Fruit fly (Drosophila melanogaster) whole organism, embryonic: Measurements from ENCODE around the gene mRpL4.

Experiments used
- Atf6 ChIP-seq: fragments of 200-800 bp; sonication (Bioruptor generic); IDR thresholded peaks from 2 replicates; pipeline ENCODE4 v1.3.6; 2022; ENCODE audit warnings: missing biosample characterization, missing genetic modification characterization
- Bgb ChIP-seq: fragments of 200-800 bp; sonication (Bioruptor generic); IDR thresholded peaks from 2 replicates; pipeline ENCODE4 v1.3.6; 2022; ENCODE audit warnings: missing biosample characterization, missing genetic modification characterization; ENCODE audit not compliant: partially characterized antibody
- CG12071 ChIP-seq: fragments of 200-800 bp; sonication (Bioruptor generic); optimal IDR thresholded peaks from 3 replicates; lab custom pipeline; 2018; ENCODE audit warnings: missing biosample characterization, mild to moderate bottlenecking, missing genetic modification characterization
- CG12236 ChIP-seq: fragments of 200-800 bp; sonication (Bioruptor generic); optimal IDR thresholded peaks from 2 replicates; lab custom pipeline; 2016; ENCODE audit warnings: missing biosample characterization, missing genetic modification characterization
- CG12659 ChIP-seq: fragments of 200-800 bp; sonication (Bioruptor generic); optimal IDR thresholded peaks from 3 replicates; lab custom pipeline; 2017; ENCODE audit warnings: mild to moderate bottlenecking, missing biosample characterization, missing genetic modification reagents, missing genetic modification characterization
- CG13287 ChIP-seq: fragments of 200-800 bp; sonication (Bioruptor generic); IDR thresholded peaks from 2 replicates; pipeline ENCODE4 v1.3.6; 2022; ENCODE audit warnings: missing biosample characterization, missing genetic modification characterization; ENCODE audit not compliant: partially characterized antibody
- CG1603 ChIP-seq: fragments of 200-800 bp; sonication (Bioruptor generic); optimal IDR thresholded peaks from 2 replicates; lab custom pipeline; 2019; ENCODE audit warnings: missing biosample characterization, mild to moderate bottlenecking, missing genetic modification characterization, moderate library complexity
- CG17359 ChIP-seq: fragments of 200-800 bp; sonication (Bioruptor generic); optimal IDR thresholded peaks from 3 replicates; lab custom pipeline; 2018; ENCODE audit warnings: missing biosample characterization, mild to moderate bottlenecking, missing genetic modification characterization, moderate library complexity
- CG2199 ChIP-seq: fragments of 200-800 bp; sonication (Bioruptor generic); IDR thresholded peaks from 3 replicates; pipeline ENCODE4 v1.3.6; 2022; ENCODE audit warnings: missing biosample characterization, missing genetic modification characterization
- CG4424 ChIP-seq: fragments of 200-800 bp; sonication (Bioruptor generic); optimal IDR thresholded peaks from 3 replicates; lab custom pipeline; 2016; ENCODE audit warnings: missing biosample characterization, missing genetic modification characterization
- CG4707 ChIP-seq: fragments of 200-800 bp; sonication (Bioruptor generic); optimal IDR thresholded peaks from 2 replicates; lab custom pipeline; 2018; ENCODE audit warnings: missing biosample characterization, mild to moderate bottlenecking, missing genetic modification characterization, moderate library complexity
- CG5180 ChIP-seq: fragments of 200-800 bp; sonication (Bioruptor generic); optimal IDR thresholded peaks from 3 replicates; lab custom pipeline; 2017; ENCODE audit warnings: missing biosample characterization, missing genetic modification characterization, mild to moderate bottlenecking, moderate library complexity, missing genetic modification reagents
- CG6765 ChIP-seq: fragments of 200-800 bp; sonication (Bioruptor generic); optimal IDR thresholded peaks from 3 replicates; lab custom pipeline; 2017; ENCODE audit warnings: missing biosample characterization, mild to moderate bottlenecking, missing genetic modification characterization
- CG7556 ChIP-seq: fragments of 200-800 bp; sonication (Bioruptor generic); optimal IDR thresholded peaks from 2 replicates; lab custom pipeline; 2017; ENCODE audit warnings: missing biosample characterization, mild to moderate bottlenecking, missing genetic modification characterization
- CG8281 ChIP-seq: fragments of 200-800 bp; sonication (Bioruptor generic); optimal IDR thresholded peaks from 2 replicates; lab custom pipeline; 2018; ENCODE audit warnings: missing biosample characterization, mild to moderate bottlenecking, missing genetic modification characterization, moderate library complexity
- Dbx ChIP-seq: fragments of 200-800 bp; sonication (Bioruptor generic); IDR thresholded peaks from 3 replicates; pipeline ENCODE4 v1.3.6; 2022; ENCODE audit warnings: missing biosample characterization, missing genetic modification characterization
- Deaf1 ChIP-seq: fragments of 200-800 bp; optimal IDR thresholded peaks from 3 replicates; lab custom pipeline; 2019; ENCODE audit warnings: missing biosample characterization, mild to moderate bottlenecking, missing genetic modification characterization, moderate library complexity
- E2f2 ChIP-seq: fragments of 200-800 bp; sonication (Bioruptor generic); IDR thresholded peaks from 2 replicates; pipeline ENCODE4 v1.3.6; 2022; ENCODE audit warnings: missing biosample characterization, missing genetic modification characterization
- Eip74EF ChIP-seq, 2 experiments: fragments of 200-800 bp in 1 of 2; fragments of >200 bp in 1 of 2; sonication (Bioruptor generic) in 1 of 2; optimal IDR thresholded peaks; 2 replicates each; lab custom pipeline; 2017 to 2019; ENCODE audit warnings: missing biosample characterization in 2 of 2, missing genetic modification characterization in 2 of 2, mild to moderate bottlenecking in 1 of 2, moderate library complexity in 1 of 2
- Ets97D ChIP-seq: fragments of 200-800 bp; sonication (Bioruptor generic); optimal IDR thresholded peaks from 3 replicates; lab custom pipeline; 2016; ENCODE audit warnings: missing biosample characterization, missing genetic modification characterization
- Fer1 ChIP-seq: fragments of 200-800 bp; sonication (Bioruptor generic); optimal IDR thresholded peaks from 2 replicates; lab custom pipeline; 2017; ENCODE audit warnings: missing biosample characterization, mild to moderate bottlenecking, missing genetic modification characterization
- HmgZ ChIP-seq: fragments of 200-800 bp; sonication (Bioruptor generic); optimal IDR thresholded peaks from 2 replicates; lab custom pipeline; 2018; ENCODE audit warnings: missing biosample characterization, mild to moderate bottlenecking, missing genetic modification characterization
- Med ChIP-seq: fragments of 200-800 bp; sonication (Bioruptor generic); peaks from one replicate; lab custom pipeline; 2016; ENCODE audit warnings: missing biosample characterization, missing genetic modification characterization, mild to moderate bottlenecking, inconsistent platforms, moderate library complexity
- Rfx ChIP-seq: fragments of 200-800 bp; sonication (Bioruptor generic); IDR thresholded peaks from 2 replicates; pipeline ENCODE4 v1.3.6; 2022; ENCODE audit warnings: missing biosample characterization, missing genetic modification characterization
- Spps ChIP-seq: fragments of 200-800 bp; sonication (Bioruptor generic); optimal IDR thresholded peaks from 2 replicates; lab custom pipeline; 2018; ENCODE audit warnings: missing biosample characterization, mild to moderate bottlenecking, missing genetic modification characterization
- Sry-δ ChIP-seq: fragments of 200-800 bp; sonication (Bioruptor generic); optimal IDR thresholded peaks from 2 replicates; lab custom pipeline; 2016; ENCODE audit warnings: missing biosample characterization, missing genetic modification characterization
- Vsx1 ChIP-seq: fragments of 200-800 bp; sonication (Bioruptor generic); optimal IDR thresholded peaks from 2 replicates; lab custom pipeline; 2017; ENCODE audit warnings: missing biosample characterization, mild to moderate bottlenecking, missing genetic modification characterization, missing genetic modification reagents
- YL-1 ChIP-seq: fragments of 200-800 bp; sonication (Bioruptor generic); optimal IDR thresholded peaks from 3 replicates; lab custom pipeline; 2017; ENCODE audit warnings: missing biosample characterization, mild to moderate bottlenecking, missing genetic modification characterization
- aop ChIP-seq: fragments of 200-800 bp; sonication (Bioruptor generic); IDR thresholded peaks from 2 replicates; pipeline ENCODE4 v1.3.6; 2022; ENCODE audit warnings: missing biosample characterization, missing genetic modification characterization
- bowl ChIP-seq: fragments of 200-800 bp; sonication (Bioruptor generic); IDR thresholded peaks from 2 replicates; pipeline ENCODE4 v1.3.6; 2022; ENCODE audit warnings: missing biosample characterization, missing genetic modification characterization
- dysf ChIP-seq: fragments of 200-800 bp; sonication (Bioruptor generic); IDR thresholded peaks from 3 replicates; pipeline ENCODE4 v1.3.6; 2022; ENCODE audit warnings: missing biosample characterization, missing genetic modification characterization
- ewg ChIP-seq: fragments of 200-800 bp; sonication (Bioruptor generic); optimal IDR thresholded peaks from 3 replicates; lab custom pipeline; 2017; ENCODE audit warnings: mild to moderate bottlenecking, missing biosample characterization, missing genetic modification reagents, missing genetic modification characterization
- gfzf ChIP-seq: fragments of 200-800 bp; sonication (Bioruptor generic); optimal IDR thresholded peaks from 2 replicates; lab custom pipeline; 2016; ENCODE audit warnings: missing biosample characterization, mild to moderate bottlenecking, missing genetic modification characterization, moderate library complexity
- gro ChIP-seq: fragments of 200-800 bp; sonication (Bioruptor generic); optimal IDR thresholded peaks from 2 replicates; lab custom pipeline; 2016; ENCODE audit warnings: missing biosample characterization, missing genetic modification characterization
- hkb ChIP-seq, 2 experiments: fragments of 200-800 bp in 1 of 2; fragments of >200 bp in 1 of 2; sonication (Bioruptor generic) in 1 of 2; IDR thresholded peaks in 1 of 2; optimal IDR thresholded peaks in 1 of 2; 2 replicates each; pipeline versions ENCODE4 v1.3.6 to Lab custom; 2017 to 2022; ENCODE audit warnings: missing biosample characterization in 1 of 2, missing genetic modification characterization in 1 of 2
- ind ChIP-seq: fragments of 200-800 bp; sonication (Bioruptor generic); optimal IDR thresholded peaks from 3 replicates; lab custom pipeline; 2016; ENCODE audit warnings: missing biosample characterization, missing genetic modification characterization
- jumu ChIP-seq: fragments of 200-800 bp; sonication (Bioruptor generic); optimal IDR thresholded peaks from 3 replicates; lab custom pipeline; 2016; ENCODE audit warnings: missing biosample characterization, missing genetic modification characterization
- ken ChIP-seq: fragments of 200-800 bp; sonication (Bioruptor generic); IDR thresholded peaks from 3 replicates; pipeline ENCODE4 v1.3.6; 2022; ENCODE audit warnings: missing biosample characterization, missing genetic modification characterization
- knrl ChIP-seq: fragments of 200-800 bp; sonication (Bioruptor generic); IDR thresholded peaks from 3 replicates; pipeline ENCODE4 v1.3.6; 2022; ENCODE audit warnings: missing biosample characterization, missing genetic modification characterization; ENCODE audit not compliant: partially characterized antibody
- lilli ChIP-seq: fragments of 200-800 bp; sonication (Bioruptor generic); optimal IDR thresholded peaks from 3 replicates; lab custom pipeline; 2016; ENCODE audit warnings: missing biosample characterization, missing genetic modification characterization
- nmo ChIP-seq: fragments of 200-800 bp; sonication (Bioruptor generic); optimal IDR thresholded peaks from 2 replicates; lab custom pipeline; 2018; ENCODE audit warnings: missing biosample characterization, mild to moderate bottlenecking, missing genetic modification characterization, moderate library complexity
- nom ChIP-seq: fragments of 200-800 bp; sonication (Bioruptor generic); optimal IDR thresholded peaks from 2 replicates; lab custom pipeline; 2017; ENCODE audit warnings: missing biosample characterization, missing genetic modification characterization, mild to moderate bottlenecking, moderate library complexity, missing genetic modification reagents
- pan ChIP-seq, 4 experiments: fragments of >200 bp in 3 of 4; fragments of 200-800 bp in 1 of 4; sonication (Bioruptor generic) in 1 of 4; optimal IDR thresholded peaks in 3 of 4; IDR thresholded peaks in 1 of 4; 2 replicates each; pipeline versions ENCODE4 v1.3.6 to Lab custom; 2017 to 2022; ENCODE audit warnings: missing biosample characterization in 2 of 4, missing genetic modification characterization in 2 of 4, mixed read lengths in 1 of 4
- pros ChIP-seq: fragments of 200-800 bp; sonication (Bioruptor generic); optimal IDR thresholded peaks from 3 replicates; lab custom pipeline; 2019; ENCODE audit warnings: missing biosample characterization, mild to moderate bottlenecking, missing genetic modification characterization, moderate library complexity
- row ChIP-seq: fragments of 200-800 bp; sonication (Bioruptor generic); IDR thresholded peaks from 3 replicates; pipeline ENCODE4 v1.3.6; 2022; ENCODE audit warnings: missing biosample characterization, missing genetic modification characterization
- sima ChIP-seq: fragments of 200-800 bp; sonication (Bioruptor generic); optimal IDR thresholded peaks from 2 replicates; lab custom pipeline; 2016; ENCODE audit warnings: missing biosample characterization, missing genetic modification characterization
- wor ChIP-seq: fragments of 200-800 bp; sonication (Bioruptor generic); IDR thresholded peaks from 2 replicates; pipeline ENCODE4 v1.3.6; 2022; ENCODE audit warnings: missing biosample characterization, missing genetic modification characterization

The mRpL4 gene

DNA sequence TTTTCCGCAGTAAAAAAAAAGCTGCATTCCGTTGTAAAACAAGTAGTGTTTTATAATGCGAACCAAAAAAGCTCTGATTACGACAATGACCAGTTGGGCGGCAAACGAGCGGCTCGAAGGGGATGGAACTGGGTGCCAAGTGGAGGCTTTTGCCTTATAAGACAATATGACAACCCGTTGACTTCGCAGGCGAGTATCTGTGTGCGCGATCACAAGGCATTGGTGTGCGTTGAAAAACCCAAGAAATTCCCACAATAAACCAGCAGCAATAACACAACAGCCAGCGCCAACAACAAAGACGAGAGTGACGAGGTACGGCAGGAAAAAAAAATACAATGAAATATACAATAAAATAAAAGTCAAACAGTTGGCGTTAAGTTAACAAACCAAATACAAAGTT is 13.9 kb downstream of the mRpL4 start (continued):
- TF ChIP-seq gro (peak; percentile 50), hkb (optimal IDR thresholded peaks at IDR 0.05; lab: Kevin White, UChicago) (no peak), hkb (GFP tag; IDR thresholded peaks at IDR 0.05; lab: Robert Waterston, UW) (peak; percentile 25; the same call in 1 of the 2 replicates), CG17359 (peak; percentile 9), pan (optimal IDR thresholded peaks at IDR 0.05; lab: Kevin White, UChicago) (no peak), pan (GFP tag; optimal IDR thresholded peaks at IDR 0.05 in 1 of 2, IDR thresholded peaks at IDR 0.05 in 1 of 2) (peak in 1 of 2 experiments; percentile 12), ken (GFP tag; lab: Robert Waterston, UW) (no peak), Atf6 (GFP tag; lab: Robert Waterston, UW) (no peak), pros (GFP tag; lab: Kevin White, UChicago) (peak; percentile 88), Vsx1 (GFP tag; lab: Kevin White, UChicago) (no peak), Eip74EF (GFP tag; optimal IDR thresholded peaks at IDR 0.05; lab: Kevin White, UChicago) (peak in 1 of 2 experiments; percentile 37), bowl (GFP tag; lab: Robert Waterston, UW) (0 out of 2 replicates have a peak, but pooled peaks have one; percentile 28), CG2199 (peak; percentile 67; the same call in 1 of the 3 replicates), ind (no peak), nom (GFP tag; lab: Kevin White, UChicago) (peak; percentile 78), dysf (GFP tag; lab: Robert Waterston, UW) (no peak)
- TF ChIP-seq, all 482 proteins: peak for 72

DNA sequence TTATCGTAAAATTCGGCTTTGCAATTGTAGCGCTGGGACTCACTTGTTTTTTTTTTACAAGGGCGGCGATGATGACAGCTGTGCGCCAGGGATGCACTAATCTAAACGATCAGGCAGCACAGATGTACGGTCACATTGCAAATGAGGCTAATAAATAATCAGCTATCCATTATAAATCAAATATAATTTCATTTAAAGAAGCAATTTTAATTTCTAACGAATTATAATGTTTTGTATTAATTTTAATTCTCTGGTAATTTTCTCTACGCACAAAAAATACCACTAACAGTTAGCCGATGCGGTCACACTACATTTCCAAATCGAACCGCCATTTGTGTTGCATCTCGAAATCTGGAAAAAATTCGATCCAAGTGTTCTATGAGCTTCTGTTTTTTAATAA is 18.3 kb downstream of the mRpL4 start, which contains the start of the genes cni and fzy:
Gene cni, minus strand, starts transcription at position 79 of the 400 bp plus-strand sequence.
Gene fzy, plus strand, starts transcription at position 309 of the 400 bp plus-strand sequence.
- TF ChIP-seq gfzf (GFP tag; lab: Kevin White, UChicago), result peak; percentile 80
- TF ChIP-seq Deaf1 (tag; lab: Kevin White, UChicago), result no peak
- no peak for TF ChIP-seq aop (GFP tag; lab: Robert Waterston, UW)
- TF ChIP-seq CG4707 (GFP tag; lab: Kevin White, UChicago), result no peak
- TF ChIP-seq Ets97D (GFP tag; lab: Kevin White, UChicago), result peak; percentile 73
- TF ChIP-seq Spps, result peak; percentile 6
- no peak for TF ChIP-seq CG7556 (GFP tag; lab: Kevin White, UChicago)
- TF ChIP-seq CG8281 (tag; lab: Kevin White, UChicago), result no peak
- TF ChIP-seq knrl, result 0 out of 3 replicates have a peak, but pooled peaks have one; percentile 37
- TF ChIP-seq Med, result peak; percentile 10
- TF ChIP-seq CG12659 (GFP tag; lab: Kevin White, UChicago), result peak; percentile 74
- TF ChIP-seq sima, result no peak
- TF ChIP-seq CG12236 (GFP tag; lab: Kevin White, UChicago), result no peak
- 0 out of 3 replicates have a peak, but pooled peaks have one; percentile 32 for TF ChIP-seq Dbx (GFP tag; lab: Robert Waterston, UW)
- TF ChIP-seq lilli (GFP tag; lab: Kevin White, UChicago), result peak; percentile 48
- TF ChIP-seq YL-1 (GFP tag; lab: Kevin White, UChicago), result peak; percentile 83
- TF ChIP-seq row (GFP tag; lab: Robert Waterston, UW), result peak; percentile 36; the same call in 1 of the 3 replicates
- TF ChIP-seq CG1603 (tag; lab: Kevin White, UChicago), result peak; percentile 77
- TF ChIP-seq CG13287 (GFP tag; lab: Robert Waterston, UW), result peak; percentile 49; the same call in 1 of the 2 replicates
- peak; percentile 53 for TF ChIP-seq Sry-δ
- TF ChIP-seq CG5180 (GFP tag; lab: Kevin White, UChicago), result no peak
- no peak for TF ChIP-seq jumu
- TF ChIP-seq CG6765 (GFP tag; lab: Kevin White, UChicago), result no peak
- no peak for TF ChIP-seq Rfx (GFP tag; lab: Robert Waterston, UW)
- 0 out of 2 replicates have a peak, but pooled peaks have one; percentile 16 for TF ChIP-seq Bgb (GFP tag; lab: Robert Waterston, UW)
- no peak for TF ChIP-seq wor (GFP tag; lab: Robert Waterston, UW)
- peak; percentile 73 for TF ChIP-seq nmo
- TF ChIP-seq Fer1 (GFP tag; lab: Kevin White, UChicago), result no peak
- TF ChIP-seq CG4424 (GFP tag; lab: Kevin White, UChicago), result peak; percentile 42
- no peak for TF ChIP-seq CG12071 (GFP tag; lab: Kevin White, UChicago)
- peak; percentile 7 for TF ChIP-seq ewg (GFP tag; lab: Kevin White, UChicago)
- TF ChIP-seq CG17359, result peak; percentile 1
- peak; percentile 56 for TF ChIP-seq HmgZ (tag; lab: Kevin White, UChicago)
- peak; percentile 93 for TF ChIP-seq E2f2 (GFP tag; lab: Robert Waterston, UW)
